Fruit fly (Drosophila melanogaster) whole organism, prepupa: ENCODE results near the gene LpR2.

ENCODE experiments used
- CG10669 ChIP-seq: fragments of 200-800 bp; sonication (Bioruptor generic); optimal IDR thresholded peaks from 3 replicates; lab custom pipeline; 2018; ENCODE audit warnings: missing biosample characterization, mild to moderate bottlenecking, missing genetic modification characterization, moderate library complexity
- CG6163 ChIP-seq: fragments of 200-800 bp; sonication (Bioruptor generic); IDR thresholded peaks from 3 replicates; pipeline ENCODE4 v1.3.6; 2022; ENCODE audit warnings: missing biosample characterization, missing genetic modification characterization
- CG6808 ChIP-seq: fragments of 200-800 bp; sonication (Bioruptor generic); optimal IDR thresholded peaks from 3 replicates; lab custom pipeline; 2017; ENCODE audit warnings: missing biosample characterization, missing genetic modification characterization, mild to moderate bottlenecking, moderate library complexity, missing genetic modification reagents
- Eip78C ChIP-seq: fragments of 200-800 bp; sonication (Bioruptor generic); peaks from one replicate; lab custom pipeline; 2016; ENCODE audit warnings: missing biosample characterization, missing genetic modification characterization
- Eip93F ChIP-seq: fragments of 200-800 bp; sonication (Bioruptor generic); optimal IDR thresholded peaks from 2 replicates; lab custom pipeline; 2016; ENCODE audit warnings: missing biosample characterization, mild to moderate bottlenecking, missing genetic modification characterization
- Ets21C ChIP-seq: fragments of 200-800 bp; sonication (Bioruptor generic); optimal IDR thresholded peaks from 3 replicates; lab custom pipeline; 2016; ENCODE audit warnings: missing biosample characterization, missing genetic modification characterization
- Gug ChIP-seq: fragments of 200-800 bp; sonication (Bioruptor generic); IDR thresholded peaks from 2 replicates; pipeline ENCODE4 v1.3.6; 2022; ENCODE audit warnings: missing biosample characterization, missing genetic modification characterization
- Hr39 ChIP-seq: fragments of 200-800 bp; sonication (Bioruptor generic); optimal IDR thresholded peaks from 2 replicates; lab custom pipeline; 2016; ENCODE audit warnings: missing biosample characterization, missing genetic modification characterization
- Lpt ChIP-seq: fragments of 200-800 bp; sonication (Bioruptor generic); optimal IDR thresholded peaks from 3 replicates; lab custom pipeline; 2016; ENCODE audit warnings: missing biosample characterization, missing genetic modification characterization
- Smox ChIP-seq: fragments of 200-800 bp; sonication (Bioruptor generic); optimal IDR thresholded peaks from 3 replicates; lab custom pipeline; 2016; ENCODE audit warnings: missing biosample characterization, missing genetic modification characterization
- cyc ChIP-seq: fragments of 200-800 bp; sonication (Bioruptor generic); optimal IDR thresholded peaks from 3 replicates; lab custom pipeline; 2016; ENCODE audit warnings: missing biosample characterization, missing genetic modification characterization
- dac ChIP-seq: fragments of 200-800 bp; sonication (Bioruptor generic); optimal IDR thresholded peaks from 2 replicates; lab custom pipeline; 2017; ENCODE audit warnings: missing biosample characterization, mild to moderate bottlenecking, missing genetic modification characterization
- fkh ChIP-seq: fragments of 200-800 bp; sonication (Bioruptor generic); optimal IDR thresholded peaks from 3 replicates; lab custom pipeline; 2017; ENCODE audit warnings: missing biosample characterization, mild to moderate bottlenecking, missing genetic modification characterization, moderate library complexity
- svp ChIP-seq: fragments of 200-800 bp; sonication (Bioruptor generic); peaks from one replicate; lab custom pipeline; 2016; ENCODE audit warnings: missing biosample characterization, missing genetic modification characterization

dm6 chr3R:25735801-25736068 lies 4.5 kb downstream of the LpR2 start:
- TF ChIP-seq Eip78C (GFP tag; lab: Kevin White, UChicago), result no peak
- TF ChIP-seq svp (GFP tag; lab: Kevin White, UChicago), result no peak
- no peak for TF ChIP-seq Hr39 (GFP tag; lab: Kevin White, UChicago)
- no peak for TF ChIP-seq dac (GFP tag; lab: Kevin White, UChicago)
- no peak for TF ChIP-seq cyc (GFP tag; lab: Kevin White, UChicago)
- no peak for TF ChIP-seq fkh (GFP tag; lab: Kevin White, UChicago)
- TF ChIP-seq CG6163 (GFP tag; lab: Robert Waterston, UW), result no peak
- TF ChIP-seq Ets21C, result no peak
- no peak for TF ChIP-seq Lpt (GFP tag; lab: Kevin White, UChicago)
- TF ChIP-seq Eip93F (GFP tag; lab: Kevin White, UChicago), result no peak
- no peak for TF ChIP-seq Gug (GFP tag; lab: Robert Waterston, UW)
- TF ChIP-seq CG10669, result no peak
- TF ChIP-seq Smox (GFP tag; lab: Kevin White, UChicago), result no peak
- no peak for TF ChIP-seq CG6808 (GFP tag; lab: Kevin White, UChicago)
